Worm (Caenorhabditis elegans) whole organism, L4/young adult: ENCODE results near the gene eat-20.

Experiments
- W03F9.2 ChIP-seq: fragments of 150-350 bp; optimal IDR thresholded peaks from 2 replicates; lab custom pipeline; 2014; ENCODE audit warnings: missing biosample characterization, missing genetic modification characterization
- dao-5 ChIP-seq: sonication (generic microtip); optimal IDR thresholded peaks from 2 replicates; lab custom pipeline; 2016; ENCODE audit warnings: missing genotype, missing genetic modification characterization, moderate library complexity, missing compliant biosample characterization
- him-1 ChIP-seq: sonication (generic microtip); optimal IDR thresholded peaks from 2 replicates; lab custom pipeline; 2016; ENCODE audit warnings: missing genotype, missing genetic modification reagents, missing genetic modification characterization, missing compliant biosample characterization

DNA sequence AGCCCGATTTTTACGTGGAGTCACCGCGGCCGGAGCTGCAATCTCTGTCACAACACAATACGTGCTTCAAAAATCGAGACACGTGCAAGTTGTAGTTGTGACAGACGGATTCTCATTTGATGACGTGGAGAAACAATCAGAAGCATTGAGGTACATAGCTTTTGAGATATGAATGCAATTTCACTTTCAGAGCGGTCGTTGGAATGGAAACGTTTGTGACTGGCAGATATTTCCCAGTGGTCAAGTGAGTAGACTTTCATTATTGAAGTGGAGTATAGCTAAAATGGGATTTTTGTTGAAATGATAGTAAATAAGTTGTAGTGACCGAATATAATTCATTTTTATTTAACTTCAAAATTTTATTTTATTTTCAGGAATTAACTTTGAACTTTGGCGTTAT, 18.7 kb upstream of the eat-20 start:
- TF ChIP-seq dao-5 (no peak), him-1 (tag; lab: Kevin White, UChicago) (no peak), W03F9.2 (tag; lab: Kevin White, UChicago) (no peak)
